Worm (Caenorhabditis elegans) whole organism, L3 larva: ENCODE measurements around the gene str-198.

Experiments used
- ZK546.5 ChIP-seq: sonication (generic microtip); optimal IDR thresholded peaks from 2 replicates; lab custom pipeline; 2017; ENCODE audit warnings: missing biosample characterization, missing genetic modification characterization
- ama-1 ChIP-seq: fragments of 150-350 bp; optimal IDR thresholded peaks from 2 replicates; lab custom pipeline; 2018
- ceh-28 ChIP-seq: fragments of 150-350 bp; optimal IDR thresholded peaks from 2 replicates; lab custom pipeline; 2014; ENCODE audit warnings: missing biosample characterization, missing genetic modification reagents, missing genetic modification characterization
- daf-12 ChIP-seq: fragments of 150-350 bp; optimal IDR thresholded peaks from 2 replicates; lab custom pipeline; 2014; ENCODE audit warnings: missing biosample characterization, missing genetic modification reagents, missing genetic modification characterization
- egl-27 ChIP-seq: sonication (generic microtip); optimal IDR thresholded peaks from 4 replicates; lab custom pipeline; 2017; ENCODE audit warnings: missing biosample characterization, missing genetic modification reagents, missing genetic modification characterization
- elt-3 ChIP-seq, 3 experiments: fragments of 150-350 bp in 1 of 3; sonication (generic microtip) in 2 of 3; optimal IDR thresholded peaks; 2 replicates in 2 of 3; 4 replicates in 1 of 3; lab custom pipeline; 2014 to 2017; ENCODE audit warnings: missing biosample characterization in 3 of 3, missing genetic modification characterization in 3 of 3
- mdl-1 ChIP-seq: fragments of 150-350 bp; optimal IDR thresholded peaks from 2 replicates; lab custom pipeline; 2014; ENCODE audit warnings: missing biosample characterization, missing genetic modification characterization
- nhr-237 ChIP-seq: fragments of 150-350 bp; optimal IDR thresholded peaks from 2 replicates; lab custom pipeline; 2014; ENCODE audit warnings: missing biosample characterization, missing genetic modification characterization
- nhr-25 ChIP-seq: sonication (generic microtip); optimal IDR thresholded peaks from 2 replicates; lab custom pipeline; 2017; ENCODE audit warnings: missing biosample characterization, missing genetic modification characterization

ce11 chrV:16007505-16007904 lies 40.1 kb upstream of the str-198 start, which contains the start of gene str-231:
- TF ChIP-seq ceh-28 (tag; lab: Kevin White, UChicago) = no peak
- TF ChIP-seq ZK546.5 (tag; lab: Kevin White, UChicago) = no peak
- TF ChIP-seq ama-1 = no peak
- no peak for TF ChIP-seq nhr-25 (tag; lab: Kevin White, UChicago)
- TF ChIP-seq daf-12 (tag; lab: Kevin White, UChicago) = no peak
- no peak for TF ChIP-seq egl-27 (tag; lab: Kevin White, UChicago)
- no peak for TF ChIP-seq elt-3 (tag; optimal IDR thresholded peaks at IDR 0.05; lab: Kevin White, UChicago)
- no peak for TF ChIP-seq nhr-237 (tag; lab: Kevin White, UChicago)
- TF ChIP-seq mdl-1 = no peak
